Fruit fly (Drosophila melanogaster) whole organism, embryonic: ENCODE measurements around the gene Uvrag.

Experiments
- Asciz ChIP-seq: fragments of 200-800 bp; sonication (Bioruptor generic); optimal IDR thresholded peaks from 2 replicates; lab custom pipeline; 2017; ENCODE audit warnings: missing biosample characterization, mild to moderate bottlenecking, missing genetic modification characterization, missing genetic modification reagents
- Atf6 ChIP-seq: fragments of 200-800 bp; sonication (Bioruptor generic); IDR thresholded peaks from 2 replicates; pipeline ENCODE4 v1.3.6; 2022; ENCODE audit warnings: missing biosample characterization, missing genetic modification characterization
- CG10274 ChIP-seq: fragments of 200-800 bp; sonication (Bioruptor generic); optimal IDR thresholded peaks from 3 replicates; lab custom pipeline; 2017; ENCODE audit warnings: missing biosample characterization, mild to moderate bottlenecking, missing genetic modification characterization
- CG10462 ChIP-seq: fragments of 200-800 bp; sonication (Bioruptor generic); optimal IDR thresholded peaks from 2 replicates; lab custom pipeline; 2016; ENCODE audit warnings: missing biosample characterization, missing genetic modification characterization
- CG12659 ChIP-seq: fragments of 200-800 bp; sonication (Bioruptor generic); optimal IDR thresholded peaks from 3 replicates; lab custom pipeline; 2017; ENCODE audit warnings: mild to moderate bottlenecking, missing biosample characterization, missing genetic modification reagents, missing genetic modification characterization
- CG12744 ChIP-seq: fragments of 200-800 bp; sonication (Bioruptor generic); optimal IDR thresholded peaks from 2 replicates; lab custom pipeline; 2016; ENCODE audit warnings: missing biosample characterization, missing genetic modification characterization
- CG13424 ChIP-seq: fragments of 200-800 bp; sonication (Bioruptor generic); optimal IDR thresholded peaks from 2 replicates; lab custom pipeline; 2019; ENCODE audit warnings: missing biosample characterization, mild to moderate bottlenecking, missing genetic modification characterization, moderate library complexity
- CG14441 ChIP-seq: fragments of 200-800 bp; sonication (Bioruptor generic); IDR thresholded peaks from 2 replicates; pipeline ENCODE4 v1.3.6; 2022; ENCODE audit warnings: missing biosample characterization, missing genetic modification characterization
- CG1529 ChIP-seq: fragments of 200-800 bp; sonication (Bioruptor generic); optimal IDR thresholded peaks from 3 replicates; lab custom pipeline; 2018; ENCODE audit warnings: missing biosample characterization, missing genetic modification characterization
- CG17186 ChIP-seq: fragments of 200-800 bp; sonication (Bioruptor generic); optimal IDR thresholded peaks from 3 replicates; lab custom pipeline; 2017; ENCODE audit warnings: missing biosample characterization, missing genetic modification reagents, missing genetic modification characterization
- CG18262 ChIP-seq: fragments of 200-800 bp; optimal IDR thresholded peaks from 3 replicates; lab custom pipeline; 2019; ENCODE audit warnings: missing biosample characterization, mild to moderate bottlenecking, missing genetic modification characterization, moderate library complexity
- CG31441 ChIP-seq: fragments of 200-800 bp; sonication (Bioruptor generic); IDR thresholded peaks from 2 replicates; pipeline ENCODE4 v1.3.6; 2022; ENCODE audit warnings: missing biosample characterization, missing genetic modification characterization
- CG34224 ChIP-seq: fragments of 200-800 bp; sonication (Bioruptor generic); IDR thresholded peaks from 3 replicates; pipeline ENCODE4 v1.3.6; 2022; ENCODE audit warnings: missing biosample characterization, missing genetic modification characterization; ENCODE audit not compliant: partially characterized antibody
- CG34422 ChIP-seq: fragments of 200-800 bp; sonication (Bioruptor generic); IDR thresholded peaks from 3 replicates; pipeline ENCODE4 v1.3.6; 2022; ENCODE audit warnings: missing biosample characterization, missing genetic modification characterization
- CG3726 ChIP-seq: fragments of 200-800 bp; sonication (Bioruptor generic); IDR thresholded peaks from 3 replicates; pipeline ENCODE4, ENCODE4 v1.3.6; 2022; ENCODE audit warnings: missing biosample characterization, missing genetic modification characterization
- CG4854 ChIP-seq: fragments of 200-800 bp; sonication (Bioruptor generic); optimal IDR thresholded peaks from 2 replicates; lab custom pipeline; 2016; ENCODE audit warnings: missing biosample characterization, missing genetic modification characterization, inconsistent platforms
- CG6689 ChIP-seq: fragments of 200-800 bp; sonication (Bioruptor generic); IDR thresholded peaks from 2 replicates; pipeline ENCODE4 v1.3.6; 2022; ENCODE audit warnings: missing biosample characterization, missing genetic modification characterization
- CG7372 ChIP-seq: fragments of 200-800 bp; sonication (Bioruptor generic); IDR thresholded peaks from 2 replicates; pipeline ENCODE4 v1.3.6; 2022; ENCODE audit warnings: missing biosample characterization, missing genetic modification characterization
- CG8478 ChIP-seq: fragments of >200 bp; optimal IDR thresholded peaks from 2 replicates; lab custom pipeline; 2018
- CG9876 ChIP-seq: fragments of 200-800 bp; sonication (Bioruptor generic); optimal IDR thresholded peaks from 2 replicates; lab custom pipeline; 2016; ENCODE audit warnings: missing biosample characterization, missing genetic modification characterization
- Camta ChIP-seq: fragments of 200-800 bp; sonication (Bioruptor generic); optimal IDR thresholded peaks from 2 replicates; lab custom pipeline; 2016; ENCODE audit warnings: missing biosample characterization, missing genetic modification characterization
- CkIIα-i1 ChIP-seq: fragments of 200-800 bp; sonication (Bioruptor generic); IDR thresholded peaks from 2 replicates; pipeline ENCODE4 v1.3.6; 2022; ENCODE audit warnings: missing biosample characterization, missing genetic modification characterization
- D19B ChIP-seq: fragments of 200-800 bp; sonication (Bioruptor generic); optimal IDR thresholded peaks from 2 replicates; lab custom pipeline; 2017; ENCODE audit warnings: missing biosample characterization, mild to moderate bottlenecking, missing genetic modification characterization
- Dll ChIP-seq: fragments of 200-800 bp; sonication (Bioruptor generic); IDR thresholded peaks from 4 replicates; pipeline ENCODE4 v1.3.6; 2022; ENCODE audit warnings: missing biosample characterization, missing genetic modification characterization; ENCODE audit not compliant: partially characterized antibody
- Drgx ChIP-seq: fragments of 200-800 bp; sonication (Bioruptor generic); IDR thresholded peaks from 2 replicates; pipeline ENCODE4 v1.3.6; 2022; ENCODE audit warnings: missing biosample characterization, missing genetic modification characterization
- E2f2 ChIP-seq: fragments of 200-800 bp; sonication (Bioruptor generic); IDR thresholded peaks from 2 replicates; pipeline ENCODE4 v1.3.6; 2022; ENCODE audit warnings: missing biosample characterization, missing genetic modification characterization
- Ets65A ChIP-seq: fragments of 200-800 bp; sonication (Bioruptor generic); peaks from one replicate; lab custom pipeline; 2016; ENCODE audit warnings: missing biosample characterization, missing genetic modification characterization
- Hr3 ChIP-seq: fragments of 200-800 bp; sonication (Bioruptor generic); optimal IDR thresholded peaks from 3 replicates; lab custom pipeline; 2016; ENCODE audit warnings: missing biosample characterization, missing genetic modification characterization
- Hr51 ChIP-seq, 2 experiments: fragments of 200-800 bp; sonication (Bioruptor generic); optimal IDR thresholded peaks; 2 replicates in 1 of 2; 3 replicates in 1 of 2; lab custom pipeline; 2016 to 2018; ENCODE audit warnings: missing biosample characterization in 2 of 2, missing genetic modification characterization in 2 of 2, mild to moderate bottlenecking in 1 of 2, moderate library complexity in 1 of 2
- Med ChIP-seq: fragments of 200-800 bp; sonication (Bioruptor generic); peaks from one replicate; lab custom pipeline; 2016; ENCODE audit warnings: missing biosample characterization, missing genetic modification characterization, mild to moderate bottlenecking, inconsistent platforms, moderate library complexity
- Meics ChIP-seq: fragments of 200-800 bp; sonication (Bioruptor generic); optimal IDR thresholded peaks from 2 replicates; lab custom pipeline; 2017; ENCODE audit warnings: missing biosample characterization, mild to moderate bottlenecking, missing genetic modification characterization
- NC2β ChIP-seq: fragments of 200-800 bp; sonication (Bioruptor generic); optimal IDR thresholded peaks from 2 replicates; lab custom pipeline; 2016; ENCODE audit warnings: missing biosample characterization, missing genetic modification characterization
- NfI ChIP-seq: fragments of 200-800 bp; sonication (Bioruptor generic); optimal IDR thresholded peaks from 3 replicates; lab custom pipeline; 2018; ENCODE audit warnings: missing biosample characterization, mild to moderate bottlenecking, missing genetic modification characterization, moderate library complexity
- Optix ChIP-seq: fragments of 200-800 bp; sonication (Bioruptor generic); IDR thresholded peaks from 3 replicates; pipeline ENCODE4 v1.3.6; 2022; ENCODE audit warnings: missing biosample characterization, missing genetic modification characterization
- Xrp1 ChIP-seq: fragments of 200-800 bp; sonication (Bioruptor generic); IDR thresholded peaks from 2 replicates; pipeline ENCODE4 v1.3.6; 2022; ENCODE audit warnings: missing biosample characterization, missing genetic modification characterization
- aop ChIP-seq: fragments of 200-800 bp; sonication (Bioruptor generic); IDR thresholded peaks from 2 replicates; pipeline ENCODE4 v1.3.6; 2022; ENCODE audit warnings: missing biosample characterization, missing genetic modification characterization
- chinmo ChIP-seq: fragments of 200-800 bp; sonication (Bioruptor generic); IDR thresholded peaks from 4 replicates; pipeline ENCODE4 v1.3.6; 2022; ENCODE audit warnings: missing biosample characterization, missing genetic modification characterization; ENCODE audit not compliant: partially characterized antibody
- dmrt99B ChIP-seq: fragments of 200-800 bp; sonication (Bioruptor generic); optimal IDR thresholded peaks from 2 replicates; lab custom pipeline; 2018; ENCODE audit warnings: missing biosample characterization, mild to moderate bottlenecking, missing genetic modification characterization, moderate library complexity
- gcm ChIP-seq: fragments of 200-800 bp; sonication (Bioruptor generic); optimal IDR thresholded peaks from 2 replicates; lab custom pipeline; 2019; ENCODE audit warnings: missing biosample characterization, mild to moderate bottlenecking, missing genetic modification characterization, moderate library complexity
- hkb ChIP-seq, 2 experiments: fragments of 200-800 bp in 1 of 2; fragments of >200 bp in 1 of 2; sonication (Bioruptor generic) in 1 of 2; IDR thresholded peaks in 1 of 2; optimal IDR thresholded peaks in 1 of 2; 2 replicates each; pipeline versions ENCODE4 v1.3.6 to Lab custom; 2017 to 2022; ENCODE audit warnings: missing biosample characterization in 1 of 2, missing genetic modification characterization in 1 of 2
- jumu ChIP-seq: fragments of 200-800 bp; sonication (Bioruptor generic); optimal IDR thresholded peaks from 3 replicates; lab custom pipeline; 2016; ENCODE audit warnings: missing biosample characterization, missing genetic modification characterization
- knrl ChIP-seq: fragments of 200-800 bp; sonication (Bioruptor generic); IDR thresholded peaks from 3 replicates; pipeline ENCODE4 v1.3.6; 2022; ENCODE audit warnings: missing biosample characterization, missing genetic modification characterization; ENCODE audit not compliant: partially characterized antibody
- lmd ChIP-seq: fragments of 200-800 bp; sonication (Bioruptor generic); IDR thresholded peaks from 2 replicates; pipeline ENCODE4 v1.3.6; 2022; ENCODE audit warnings: missing biosample characterization, missing genetic modification characterization
- luna ChIP-seq: fragments of 200-800 bp; sonication (Bioruptor generic); optimal IDR thresholded peaks from 2 replicates; lab custom pipeline; 2016; ENCODE audit warnings: missing biosample characterization, missing genetic modification characterization
- prd ChIP-seq, 3 experiments: fragments of >200 bp in 2 of 3; fragments of 200-800 bp in 1 of 3; sonication (Bioruptor generic) in 1 of 3; optimal IDR thresholded peaks in 2 of 3; IDR thresholded peaks in 1 of 3; 2 replicates in 2 of 3; 3 replicates in 1 of 3; pipeline versions ENCODE4 v1.3.6 to Lab custom; 2017 to 2022; ENCODE audit warnings: missing biosample characterization in 1 of 3, missing genetic modification characterization in 1 of 3
- shn ChIP-seq: fragments of 200-800 bp; sonication (Bioruptor generic); optimal IDR thresholded peaks from 3 replicates; lab custom pipeline; 2016; ENCODE audit warnings: missing biosample characterization, missing genetic modification characterization
- unpg ChIP-seq: fragments of 200-800 bp; sonication (Bioruptor generic); optimal IDR thresholded peaks from 3 replicates; lab custom pipeline; 2018; ENCODE audit warnings: missing biosample characterization, mild to moderate bottlenecking, missing genetic modification characterization, moderate library complexity

Gene Uvrag

DNA sequence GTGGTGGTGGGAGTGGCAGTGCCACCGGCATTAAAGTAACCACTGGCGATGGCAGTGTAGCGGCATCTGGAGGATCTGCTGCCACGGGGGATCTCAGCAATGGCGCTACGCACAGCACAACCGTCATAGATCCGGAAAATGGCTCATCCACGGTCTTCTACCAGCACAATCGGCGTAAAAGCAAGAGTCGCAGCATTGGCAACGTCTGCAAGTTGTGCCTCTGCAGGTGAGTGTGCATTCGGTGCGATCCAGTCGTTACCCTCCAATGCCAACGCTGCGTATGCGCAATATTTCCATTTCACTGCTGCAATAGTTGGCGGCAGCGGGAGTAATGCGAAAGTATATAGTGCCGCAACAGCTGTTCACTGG lies 4.5 kb downstream of the Uvrag start (continued):
- TF ChIP-seq shn (GFP tag; lab: Kevin White, UChicago) (peak; percentile 21), CG3726 (GFP tag; lab: Robert Waterston, UW) (0 out of 3 replicates have a peak, but pooled peaks have one; percentile 21), prd (optimal IDR thresholded peaks at IDR 0.05; lab: Kevin White, UChicago) (no peak), prd (GFP tag; IDR thresholded peaks at IDR 0.05; lab: Robert Waterston, UW) (0 out of 3 replicates have a peak, but pooled peaks have one; percentile 33), Meics (GFP tag; lab: Kevin White, UChicago) (no peak), dmrt99B (peak; percentile 37), E2f2 (GFP tag; lab: Robert Waterston, UW) (0 out of 2 replicates have a peak, but pooled peaks have one; percentile 2), Med (peak; percentile 25), Atf6 (peak; percentile 6; the same call in 1 of the 2 replicates), Optix (0 out of 3 replicates have a peak, but pooled peaks have one; percentile 7), unpg (GFP tag; lab: Kevin White, UChicago) (no peak), CG6689 (GFP tag; lab: Robert Waterston, UW) (peak; percentile 36; the same call in 1 of the 2 replicates), knrl (GFP tag; lab: Robert Waterston, UW) (peak; percentile 44; the same call in 1 of the 3 replicates), Camta (GFP tag; lab: Kevin White, UChicago) (no peak), CG8478 (no peak), NC2β (GFP tag; lab: Kevin White, UChicago) (no peak), CG9876 (GFP tag; lab: Kevin White, UChicago) (no peak), CG34422 (GFP tag; lab: Robert Waterston, UW) (0 out of 3 replicates have a peak, but pooled peaks have one; percentile 31), CG12744 (GFP tag; lab: Kevin White, UChicago) (no peak), CG12659 (peak; percentile 21), Dll (GFP tag; lab: Robert Waterston, UW) (no peak), NfI (GFP tag; lab: Kevin White, UChicago) (no peak), CG7372 (peak; percentile 65), Ets65A (GFP tag; lab: Kevin White, UChicago) (peak; percentile 58), CG4854 (GFP tag; lab: Kevin White, UChicago) (no peak), Drgx (GFP tag; lab: Robert Waterston, UW) (peak; percentile 60; the same call in 1 of the 2 replicates), aop (GFP tag; lab: Robert Waterston, UW) (no peak), CG31441 (GFP tag; lab: Robert Waterston, UW) (no peak), CG13424 (tag; lab: Kevin White, UChicago) (no peak), Asciz (GFP tag; lab: Kevin White, UChicago) (no peak), Hr3 (no peak), hkb (optimal IDR thresholded peaks at IDR 0.05; lab: Kevin White, UChicago) (no peak), hkb (GFP tag; IDR thresholded peaks at IDR 0.05; lab: Robert Waterston, UW) (no peak), CG17186 (GFP tag; lab: Kevin White, UChicago) (no peak), CG10274 (GFP tag; lab: Kevin White, UChicago) (peak; percentile 97), CG18262 (no peak), CG1529 (no peak), CG14441 (GFP tag; lab: Robert Waterston, UW) (peak; percentile 61; the same call in 1 of the 2 replicates), chinmo (GFP tag; lab: Robert Waterston, UW) (0 out of 4 replicates have a peak, but pooled peaks have one; percentile 2), CG34224 (GFP tag; lab: Robert Waterston, UW) (no peak), luna (no peak), jumu (GFP tag; lab: Kevin White, UChicago) (no peak), lmd (GFP tag; lab: Robert Waterston, UW) (0 out of 2 replicates have a peak, but pooled peaks have one; percentile 20), D19B (peak; percentile 7), Xrp1 (peak; percentile 28; the same call in 1 of the 2 replicates), CG10462 (no peak), CkIIα-i1 (GFP tag; lab: Robert Waterston, UW) (no peak), gcm (GFP tag; lab: Kevin White, UChicago) (no peak), Hr51 (GFP tag; optimal IDR thresholded peaks at IDR 0.05; lab: Kevin White, UChicago) (peak in 1 of 2 experiments; percentile 16)
